Worm (Caenorhabditis elegans): Measurements from ENCODE around the gene R03E9.2.

ce11 chrX:6689985-6690384 lies 43.1 kb downstream of the R03E9.2 start, which contains the start of gene F38B6.6:
- TF ChIP-seq ztf-29 (GFP tag; IDR thresholded peaks at IDR 0.05) (no peak), cog-1 (tag; optimal IDR thresholded peaks at IDR 0.05) (no peak), flt-1 (GFP tag; IDR thresholded peaks at IDR 0.05) (no peak), T22C8.4 (GFP tag; IDR thresholded peaks at IDR 0.05) (no peak), tab-1 (GFP tag; IDR thresholded peaks at IDR 0.05) (no peak), ztf-23 (GFP tag; IDR thresholded peaks at IDR 0.05) (no peak), med-1 (GFP tag; optimal IDR thresholded peaks at IDR 0.05; ENCODE audit: insufficient read depth) (no peak), klf-2 (GFP tag; conservative IDR thresholded peaks at IDR 0.05) (no peak), ref-1 (GFP tag; conservative IDR thresholded peaks at IDR 0.05) (no peak)
